Fruit fly (Drosophila melanogaster) whole organism, embryonic: Measurements from ENCODE around the gene THG.

Experiments used
- Adf1 ChIP-seq: fragments of 200-800 bp; sonication (Bioruptor generic); IDR thresholded peaks from 2 replicates; pipeline ENCODE4 v1.3.6; 2022; ENCODE audit warnings: missing biosample characterization, missing genetic modification characterization
- Atf6 ChIP-seq: fragments of 200-800 bp; sonication (Bioruptor generic); IDR thresholded peaks from 2 replicates; pipeline ENCODE4 v1.3.6; 2022; ENCODE audit warnings: missing biosample characterization, missing genetic modification characterization
- Bgb ChIP-seq: fragments of 200-800 bp; sonication (Bioruptor generic); IDR thresholded peaks from 2 replicates; pipeline ENCODE4 v1.3.6; 2022; ENCODE audit warnings: missing biosample characterization, missing genetic modification characterization; ENCODE audit not compliant: partially characterized antibody
- CG10147 ChIP-seq: fragments of 200-800 bp; sonication (Bioruptor generic); optimal IDR thresholded peaks from 2 replicates; lab custom pipeline; 2019; ENCODE audit warnings: missing biosample characterization, mild to moderate bottlenecking, missing genetic modification characterization, moderate library complexity
- CG10565 ChIP-seq: fragments of 200-800 bp; sonication (Bioruptor generic); optimal IDR thresholded peaks from 3 replicates; lab custom pipeline; 2016; ENCODE audit warnings: missing biosample characterization, mild to moderate bottlenecking, missing genetic modification characterization
- CG11696 ChIP-seq: fragments of 200-800 bp; sonication (Bioruptor generic); IDR thresholded peaks from 2 replicates; pipeline ENCODE4 v1.3.6; 2022; ENCODE audit warnings: missing biosample characterization, missing genetic modification characterization
- CG12391 ChIP-seq: fragments of 200-800 bp; sonication (Bioruptor generic); optimal IDR thresholded peaks from 3 replicates; lab custom pipeline; 2018; ENCODE audit warnings: missing biosample characterization, mild to moderate bottlenecking, missing genetic modification characterization, moderate library complexity
- CG13287 ChIP-seq: fragments of 200-800 bp; sonication (Bioruptor generic); IDR thresholded peaks from 2 replicates; pipeline ENCODE4 v1.3.6; 2022; ENCODE audit warnings: missing biosample characterization, missing genetic modification characterization; ENCODE audit not compliant: partially characterized antibody
- CG15514 ChIP-seq: fragments of 200-800 bp; sonication (Bioruptor generic); optimal IDR thresholded peaks from 3 replicates; lab custom pipeline; 2017; ENCODE audit warnings: missing biosample characterization, missing genetic modification characterization, mild to moderate bottlenecking, moderate library complexity, missing genetic modification reagents
- CG18764 ChIP-seq: fragments of 200-800 bp; sonication (Bioruptor generic); optimal IDR thresholded peaks from 3 replicates; lab custom pipeline; 2016; ENCODE audit warnings: missing biosample characterization, missing genetic modification characterization
- CG2116 ChIP-seq: fragments of 200-800 bp; sonication (Bioruptor generic); optimal IDR thresholded peaks from 3 replicates; lab custom pipeline; 2018; ENCODE audit warnings: missing biosample characterization, mild to moderate bottlenecking, missing genetic modification characterization
- CG2875 ChIP-seq: fragments of 200-800 bp; sonication (Bioruptor generic); optimal IDR thresholded peaks from 2 replicates; lab custom pipeline; 2017; ENCODE audit warnings: missing biosample characterization, mild to moderate bottlenecking, missing genetic modification characterization, missing genetic modification reagents
- CG30020 ChIP-seq: fragments of 200-800 bp; optimal IDR thresholded peaks from 2 replicates; lab custom pipeline; 2019; ENCODE audit warnings: missing biosample characterization, mild to moderate bottlenecking, missing genetic modification characterization, moderate library complexity
- CG30403 ChIP-seq: fragments of 200-800 bp; sonication (Bioruptor generic); optimal IDR thresholded peaks from 3 replicates; lab custom pipeline; 2016; ENCODE audit warnings: missing biosample characterization, missing genetic modification characterization
- CG3281 ChIP-seq: fragments of 200-800 bp; sonication (Bioruptor generic); optimal IDR thresholded peaks from 3 replicates; lab custom pipeline; 2017; ENCODE audit warnings: missing biosample characterization, mild to moderate bottlenecking, missing genetic modification characterization
- CG34376 ChIP-seq: fragments of 200-800 bp; sonication (Bioruptor generic); optimal IDR thresholded peaks from 2 replicates; lab custom pipeline; 2018; ENCODE audit warnings: missing biosample characterization, mild to moderate bottlenecking, missing genetic modification characterization
- CG3995 ChIP-seq: fragments of 200-800 bp; sonication (Bioruptor generic); optimal IDR thresholded peaks from 3 replicates; lab custom pipeline; 2016; ENCODE audit warnings: missing biosample characterization, missing genetic modification characterization
- CG42726 ChIP-seq: fragments of 200-800 bp; sonication (Bioruptor generic); IDR thresholded peaks from 2 replicates; pipeline ENCODE4 v1.3.6; 2022; ENCODE audit warnings: missing biosample characterization, missing genetic modification characterization; ENCODE audit not compliant: partially characterized antibody
- CG6272 ChIP-seq: fragments of 200-800 bp; sonication (Bioruptor generic); IDR thresholded peaks from 2 replicates; pipeline ENCODE4 v1.3.6; 2022; ENCODE audit warnings: missing biosample characterization, missing genetic modification characterization
- CG6791 ChIP-seq: fragments of 200-800 bp; sonication (Bioruptor generic); IDR thresholded peaks from 3 replicates; pipeline ENCODE4 v1.3.6; 2022; ENCODE audit warnings: missing biosample characterization, missing genetic modification characterization; ENCODE audit not compliant: partially characterized antibody
- CG7963 ChIP-seq: fragments of 200-800 bp; sonication (Bioruptor generic); IDR thresholded peaks from 3 replicates; pipeline ENCODE4 v1.3.6; 2022; ENCODE audit warnings: missing biosample characterization, missing genetic modification characterization; ENCODE audit not compliant: partially characterized antibody
- CG7987 ChIP-seq: fragments of 200-800 bp; sonication (Bioruptor generic); optimal IDR thresholded peaks from 2 replicates; lab custom pipeline; 2018; ENCODE audit warnings: missing biosample characterization, mild to moderate bottlenecking, missing genetic modification characterization, moderate library complexity
- CG9609 ChIP-seq: fragments of 200-800 bp; sonication (Bioruptor generic); optimal IDR thresholded peaks from 3 replicates; lab custom pipeline; 2016; ENCODE audit warnings: missing biosample characterization, missing genetic modification characterization
- Camta ChIP-seq: fragments of 200-800 bp; sonication (Bioruptor generic); optimal IDR thresholded peaks from 2 replicates; lab custom pipeline; 2016; ENCODE audit warnings: missing biosample characterization, missing genetic modification characterization
- CkIIα-i1 ChIP-seq: fragments of 200-800 bp; sonication (Bioruptor generic); IDR thresholded peaks from 2 replicates; pipeline ENCODE4 v1.3.6; 2022; ENCODE audit warnings: missing biosample characterization, missing genetic modification characterization
- E2f2 ChIP-seq: fragments of 200-800 bp; sonication (Bioruptor generic); IDR thresholded peaks from 2 replicates; pipeline ENCODE4 v1.3.6; 2022; ENCODE audit warnings: missing biosample characterization, missing genetic modification characterization
- HHEX ChIP-seq: fragments of 200-800 bp; sonication (Bioruptor generic); optimal IDR thresholded peaks from 3 replicates; lab custom pipeline; 2017; ENCODE audit warnings: missing biosample characterization, mild to moderate bottlenecking, missing genetic modification characterization, missing genetic modification reagents
- Hr39 ChIP-seq: fragments of >200 bp; optimal IDR thresholded peaks from 2 replicates; lab custom pipeline; 2017
- Nf-YA ChIP-seq: fragments of 200-800 bp; sonication (Bioruptor generic); IDR thresholded peaks from 2 replicates; pipeline ENCODE4 v1.3.6; 2022; ENCODE audit warnings: missing biosample characterization, missing genetic modification characterization
- Nf-YB ChIP-seq: fragments of 200-800 bp; sonication (Bioruptor generic); optimal IDR thresholded peaks from 3 replicates; lab custom pipeline; 2019; ENCODE audit warnings: missing biosample characterization, mild to moderate bottlenecking, missing genetic modification characterization, moderate library complexity
- Opbp ChIP-seq: fragments of 200-800 bp; sonication (Bioruptor generic); IDR thresholded peaks from 3 replicates; pipeline ENCODE4 v1.3.6; 2022; ENCODE audit warnings: missing biosample characterization, missing genetic modification characterization; ENCODE audit not compliant: partially characterized antibody
- Ptx1 ChIP-seq: fragments of 200-800 bp; sonication (Bioruptor generic); IDR thresholded peaks from 2 replicates; pipeline ENCODE4 v1.3.6; 2022; ENCODE audit warnings: missing biosample characterization, missing genetic modification characterization
- ap ChIP-seq: fragments of 200-800 bp; sonication (Bioruptor generic); IDR thresholded peaks from 2 replicates; pipeline ENCODE4 v1.3.6; 2022; ENCODE audit warnings: missing biosample characterization, missing genetic modification characterization
- bbx ChIP-seq: fragments of 200-800 bp; sonication (Bioruptor generic); IDR thresholded peaks from 2 replicates; pipeline ENCODE4 v1.3.6; 2022; ENCODE audit warnings: missing biosample characterization, missing genetic modification characterization; ENCODE audit not compliant: partially characterized antibody
- bcd ChIP-seq: fragments of 200-800 bp; sonication (Bioruptor generic); optimal IDR thresholded peaks from 2 replicates; lab custom pipeline; 2017; ENCODE audit warnings: missing biosample characterization, mild to moderate bottlenecking, missing genetic modification characterization
- crc ChIP-seq: fragments of 200-800 bp; sonication (Bioruptor generic); optimal IDR thresholded peaks from 2 replicates; lab custom pipeline; 2016; ENCODE audit warnings: missing biosample characterization, missing genetic modification characterization
- croc ChIP-seq: fragments of 200-800 bp; sonication (Bioruptor generic); conservative IDR thresholded peaks from 3 replicates; pipeline ENCODE4 v1.3.6; 2022; ENCODE audit warnings: missing biosample characterization, missing genetic modification characterization
- emc ChIP-seq: fragments of 200-800 bp; sonication (Bioruptor generic); optimal IDR thresholded peaks from 2 replicates; lab custom pipeline; 2016; ENCODE audit warnings: missing biosample characterization, missing genetic modification characterization
- klu ChIP-seq: fragments of 200-800 bp; sonication (Bioruptor generic); IDR thresholded peaks from 2 replicates; pipeline ENCODE4 v1.3.6; 2022; ENCODE audit warnings: missing biosample characterization, missing genetic modification characterization
- mld ChIP-seq: fragments of 200-800 bp; sonication (Bioruptor generic); IDR thresholded peaks from 3 replicates; pipeline ENCODE4 v1.3.6; 2022; ENCODE audit warnings: missing biosample characterization, missing genetic modification characterization; ENCODE audit not compliant: partially characterized antibody
- nerfin-1 ChIP-seq: fragments of 200-800 bp; sonication (Bioruptor generic); optimal IDR thresholded peaks from 3 replicates; lab custom pipeline; 2019; ENCODE audit warnings: missing biosample characterization, mild to moderate bottlenecking, missing genetic modification characterization, moderate library complexity
- pb ChIP-seq: fragments of 200-800 bp; sonication (Bioruptor generic); optimal IDR thresholded peaks from 3 replicates; lab custom pipeline; 2016; ENCODE audit warnings: missing biosample characterization, missing genetic modification characterization
- pita ChIP-seq: fragments of 200-800 bp; sonication (Bioruptor generic); optimal IDR thresholded peaks from 2 replicates; lab custom pipeline; 2017; ENCODE audit warnings: missing biosample characterization, mild to moderate bottlenecking, missing genetic modification characterization
- prd ChIP-seq, 3 experiments: fragments of >200 bp in 2 of 3; fragments of 200-800 bp in 1 of 3; sonication (Bioruptor generic) in 1 of 3; optimal IDR thresholded peaks in 2 of 3; IDR thresholded peaks in 1 of 3; 2 replicates in 2 of 3; 3 replicates in 1 of 3; pipeline versions ENCODE4 v1.3.6 to Lab custom; 2017 to 2022; ENCODE audit warnings: missing biosample characterization in 1 of 3, missing genetic modification characterization in 1 of 3
- pzg ChIP-seq: fragments of 200-800 bp; sonication (Bioruptor generic); optimal IDR thresholded peaks from 3 replicates; lab custom pipeline; 2018; ENCODE audit warnings: missing biosample characterization, mild to moderate bottlenecking, missing genetic modification characterization, moderate library complexity
- row ChIP-seq: fragments of 200-800 bp; sonication (Bioruptor generic); IDR thresholded peaks from 3 replicates; pipeline ENCODE4 v1.3.6; 2022; ENCODE audit warnings: missing biosample characterization, missing genetic modification characterization
- run ChIP-seq: fragments of 200-800 bp; sonication (Bioruptor generic); optimal IDR thresholded peaks from 3 replicates; lab custom pipeline; 2018; ENCODE audit warnings: missing biosample characterization, mild to moderate bottlenecking, missing genetic modification characterization
- trem ChIP-seq: fragments of 200-800 bp; optimal IDR thresholded peaks from 3 replicates; lab custom pipeline; 2019; ENCODE audit warnings: missing biosample characterization, mild to moderate bottlenecking, missing genetic modification characterization, moderate library complexity

THG gene

DNA sequence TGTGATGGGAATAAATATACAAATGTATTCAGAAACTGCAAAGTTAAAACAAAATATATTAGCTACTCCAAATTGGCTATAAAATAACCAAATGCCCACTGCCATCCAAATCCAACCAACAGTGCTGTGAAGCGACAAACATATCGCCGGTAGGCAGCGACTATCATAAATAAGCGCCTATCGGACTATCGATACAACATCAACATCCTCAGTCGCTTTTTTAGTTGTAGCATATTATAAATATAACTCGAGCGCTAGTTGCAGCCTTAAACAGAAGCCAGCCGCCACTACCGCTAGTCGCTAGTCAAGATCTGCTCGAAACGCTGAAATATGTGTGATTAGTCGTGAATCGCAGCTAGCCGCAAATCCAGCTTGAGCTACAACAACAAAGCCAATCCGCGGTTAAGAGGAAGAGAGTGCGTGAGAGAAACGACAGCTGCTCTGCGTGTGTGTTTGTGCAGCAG lies 29.8 kb upstream of the THG start (continued):
- no peak; the same call in 1 of the 2 replicates for TF ChIP-seq Adf1 (GFP tag; lab: Robert Waterston, UW)
- no peak for TF ChIP-seq croc
- peak; percentile 82 for TF ChIP-seq row
- TF ChIP-seq Nf-YA (GFP tag; lab: Robert Waterston, UW) = no peak
- TF ChIP-seq pita (GFP tag; lab: Kevin White, UChicago) = no peak
- no peak for TF ChIP-seq CG2875 (GFP tag; lab: Kevin White, UChicago)
- TF ChIP-seq CG34376 (GFP tag; lab: Kevin White, UChicago) = peak; percentile 8
- no peak for TF ChIP-seq CG18764
- no peak for TF ChIP-seq nerfin-1 (tag; lab: Kevin White, UChicago)
- TF ChIP-seq emc (GFP tag; lab: Kevin White, UChicago) = no peak
- TF ChIP-seq Atf6 (GFP tag; lab: Robert Waterston, UW) = no peak
- TF ChIP-seq CG30403 = peak; percentile 17
- peak; percentile 81 for TF ChIP-seq CG13287 (GFP tag; lab: Robert Waterston, UW)
- no peak; the same call in 1 of the 2 replicates for TF ChIP-seq klu (GFP tag; lab: Robert Waterston, UW)
- no peak for TF ChIP-seq pb
- TF ChIP-seq Opbp = peak; percentile 93
- no peak for TF ChIP-seq Nf-YB (GFP tag; lab: Kevin White, UChicago)
- TF ChIP-seq HHEX (GFP tag; lab: Kevin White, UChicago) = no peak
- no peak for TF ChIP-seq run (tag; lab: Kevin White, UChicago)
- TF ChIP-seq bcd (GFP tag; lab: Kevin White, UChicago) = peak; percentile 55
- TF ChIP-seq CG10565 (GFP tag; lab: Kevin White, UChicago) = no peak
- TF ChIP-seq ap (GFP tag; lab: Robert Waterston, UW) = no peak
- TF ChIP-seq CG3281 (GFP tag; lab: Kevin White, UChicago) = no peak
- TF ChIP-seq Hr39 (lab: Kevin White, UChicago) = no peak
- TF ChIP-seq trem (tag; lab: Kevin White, UChicago) = peak; percentile 58
- no peak for TF ChIP-seq CG10147 (GFP tag; lab: Kevin White, UChicago)
- TF ChIP-seq crc (GFP tag; lab: Kevin White, UChicago) = no peak
- peak; percentile 34 for TF ChIP-seq CG9609
- TF ChIP-seq CG7987 (GFP tag; lab: Kevin White, UChicago) = peak; percentile 59
- peak; percentile 38 for TF ChIP-seq CG2116 (GFP tag; lab: Kevin White, UChicago)
- peak; percentile 52 for TF ChIP-seq Ptx1
- peak; percentile 15 for TF ChIP-seq Camta (GFP tag; lab: Kevin White, UChicago)
- TF ChIP-seq prd (optimal IDR thresholded peaks at IDR 0.05; lab: Kevin White, UChicago) = no peak
- peak; percentile 48; the same call in 1 of the 3 replicates for TF ChIP-seq prd (GFP tag; IDR thresholded peaks at IDR 0.05; lab: Robert Waterston, UW)
- no peak for TF ChIP-seq CkIIα-i1 (GFP tag; lab: Robert Waterston, UW)

DNA sequence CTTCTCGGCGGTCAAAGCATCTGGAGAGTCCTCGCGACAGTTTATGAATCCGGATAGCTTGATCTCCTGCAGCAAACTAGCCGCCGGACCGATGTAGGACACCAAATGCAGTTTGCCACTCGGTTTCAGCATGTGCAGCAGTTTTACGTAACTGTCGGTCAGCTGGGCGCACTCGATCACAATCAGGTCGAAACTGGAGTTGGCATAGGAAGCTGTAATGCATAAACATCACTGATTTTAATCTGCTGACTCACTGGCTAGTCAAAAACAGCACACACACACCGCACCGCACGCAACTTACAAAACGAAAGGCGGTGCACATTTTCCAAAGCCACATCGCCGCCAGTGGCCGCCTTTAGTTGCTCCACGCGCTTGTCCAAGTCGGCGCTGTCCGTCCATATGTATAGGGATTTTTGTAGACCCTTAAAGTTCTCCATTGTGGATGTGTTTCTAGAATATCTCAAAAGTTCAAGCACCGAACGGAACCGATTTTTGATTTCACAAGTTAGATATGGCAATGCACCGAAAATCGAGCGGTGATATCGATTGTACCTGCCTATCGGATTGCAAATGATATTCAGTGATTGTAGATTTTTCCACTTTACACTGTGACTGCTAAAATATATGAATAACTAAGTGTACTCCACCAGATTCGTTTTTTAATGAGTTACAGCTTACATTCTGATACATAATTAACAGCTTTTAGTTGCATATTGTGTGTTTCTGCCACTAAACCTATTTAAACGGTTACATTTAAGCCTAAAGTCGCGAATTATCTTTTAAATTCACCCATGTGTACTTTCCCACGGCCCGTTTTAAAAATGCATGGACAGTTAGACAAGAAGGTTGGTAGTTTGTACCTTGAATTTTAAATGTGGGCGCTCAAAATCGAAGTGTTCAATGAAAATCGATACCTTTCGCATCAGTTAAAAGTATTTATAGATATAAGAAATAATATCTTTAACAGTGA lies 29.1 kb upstream of the THG start, which contains the start of gene CIAPIN1:
Gene CIAPIN1, minus strand, starts transcription at position 523 of the 970 bp plus-strand sequence.
- TF ChIP-seq CG11696 (no peak), CG7963 (GFP tag; lab: Robert Waterston, UW) (peak; percentile 40; the same call in 1 of the 3 replicates), CG6272 (GFP tag; lab: Robert Waterston, UW) (no peak), bbx (GFP tag; lab: Robert Waterston, UW) (peak; percentile 65), CG12391 (no peak), CG6791 (GFP tag; lab: Robert Waterston, UW) (peak; percentile 67; the same call in 2 of the 3 replicates), CG15514 (peak; percentile 83), E2f2 (peak; percentile 8; the same call in 1 of the 2 replicates), CG3995 (GFP tag; lab: Kevin White, UChicago) (peak; percentile 97), Bgb (peak; percentile 52), CG42726 (GFP tag; lab: Robert Waterston, UW) (0 out of 2 replicates have a peak, but pooled peaks have one; percentile 51), CG30020 (tag; lab: Kevin White, UChicago) (peak; percentile 18), pzg (GFP tag; lab: Kevin White, UChicago) (peak; percentile 29), mld (GFP tag; lab: Robert Waterston, UW) (peak; percentile 46; the same call in 1 of the 3 replicates)
